Worm (Caenorhabditis elegans) whole organism, L4 larva: Measurements from ENCODE around the gene F40G12.5.

Source experiments
- F37D6.2 ChIP-seq: sonication (generic microtip); optimal IDR thresholded peaks from 2 replicates; lab custom pipeline; 2016; ENCODE audit warnings: mild to moderate bottlenecking, missing genetic modification characterization, missing compliant biosample characterization
- aly-2 ChIP-seq: sonication (generic microtip); optimal IDR thresholded peaks from 2 replicates; lab custom pipeline; 2018; ENCODE audit warnings: missing biosample characterization, missing genetic modification characterization
- dpl-1 ChIP-seq: fragments of 150-350 bp; optimal IDR thresholded peaks from 2 replicates; lab custom pipeline; 2014; ENCODE audit warnings: missing biosample characterization, missing genetic modification reagents, missing genetic modification characterization
- lin-39 ChIP-seq: fragments of 150-350 bp; optimal IDR thresholded peaks from 2 replicates; lab custom pipeline; 2014; ENCODE audit warnings: missing biosample characterization, missing genetic modification reagents, missing genetic modification characterization
- nhr-76 ChIP-seq: fragments of 150-350 bp; optimal IDR thresholded peaks from 2 replicates; lab custom pipeline; 2014; ENCODE audit warnings: missing biosample characterization, missing genetic modification characterization
- pha-4 ChIP-seq, 2 experiments: fragments of 150-350 bp in 1 of 2; fragments of 200-800 bp in 1 of 2; sonication (Bioruptor generic) in 1 of 2; IDR thresholded peaks in 1 of 2; optimal IDR thresholded peaks in 1 of 2; 2 replicates each; pipeline versions ENCODE4 v1.3.6 to Lab custom; 2014 to 2022; ENCODE audit warnings: missing genetic modification characterization in 2 of 2, missing genetic modification reagents in 2 of 2, missing biosample characterization in 1 of 2, missing compliant biosample characterization in 1 of 2
- php-3 ChIP-seq: fragments of 200-800 bp; sonication (Bioruptor generic); IDR thresholded peaks from 2 replicates; pipeline ENCODE4 v1.3.6; 2022; ENCODE audit warnings: missing genetic modification reagents, missing genetic modification characterization, missing compliant biosample characterization
- pqm-1 ChIP-seq: sonication (generic microtip); optimal IDR thresholded peaks from 2 replicates; lab custom pipeline; 2017; ENCODE audit warnings: missing biosample characterization, missing genetic modification characterization
- skn-1 ChIP-seq: fragments of 150-350 bp; optimal IDR thresholded peaks from 2 replicates; lab custom pipeline; 2014; ENCODE audit warnings: missing biosample characterization, missing genetic modification characterization

DNA sequence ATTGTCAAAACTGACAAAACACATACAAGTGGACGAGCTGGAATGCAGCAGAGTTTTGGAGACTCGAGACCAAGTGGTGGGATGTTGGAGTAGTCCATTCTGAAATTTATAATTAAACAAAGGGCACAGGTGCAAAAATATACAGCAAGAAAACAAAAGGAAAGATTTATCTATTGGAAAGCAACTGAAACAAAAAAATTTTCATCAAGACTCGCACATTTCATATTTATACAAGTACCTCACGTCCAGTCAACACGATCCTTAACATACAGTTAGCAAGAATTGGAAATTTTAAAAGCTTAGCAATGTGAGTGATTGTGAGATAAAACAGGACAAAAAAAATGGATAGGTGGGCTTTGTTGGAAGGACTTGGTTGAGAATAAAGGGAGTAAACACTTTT lies 43.6 kb upstream of the F40G12.5 start, which contains the start of gene F47B8.1:
- TF ChIP-seq F37D6.2 (tag; lab: Kevin White, UChicago): no peak
- no peak for TF ChIP-seq aly-2 (tag; lab: Kevin White, UChicago)
- TF ChIP-seq php-3: no peak
- no peak for TF ChIP-seq skn-1 (tag; lab: Kevin White, UChicago)
- TF ChIP-seq lin-39 (tag; lab: Kevin White, UChicago): no peak
- TF ChIP-seq pha-4 (GFP tag; IDR thresholded peaks at IDR 0.05; lab: Robert Waterston, UW): no peak
- TF ChIP-seq pha-4 (tag; optimal IDR thresholded peaks at IDR 0.05; lab: Kevin White, UChicago): no peak
- no peak for TF ChIP-seq nhr-76 (tag; lab: Kevin White, UChicago)
- TF ChIP-seq pqm-1 (tag; lab: Kevin White, UChicago): no peak
- TF ChIP-seq dpl-1 (GFP tag; lab: Kevin White, UChicago): no peak
